Fruit fly (Drosophila melanogaster) whole organism, embryonic: ENCODE measurements around the gene Cpr62Ba.

Experiments
- ATbp ChIP-seq: fragments of 200-800 bp; sonication (Bioruptor generic); optimal IDR thresholded peaks from 2 replicates; lab custom pipeline; 2017; ENCODE audit warnings: missing biosample characterization, mild to moderate bottlenecking, missing genetic modification characterization, missing genetic modification reagents
- CG10267 ChIP-seq: fragments of 200-800 bp; sonication (Bioruptor generic); optimal IDR thresholded peaks from 2 replicates; lab custom pipeline; 2018; ENCODE audit warnings: missing biosample characterization, mild to moderate bottlenecking, missing genetic modification characterization, moderate library complexity
- CG11247 ChIP-seq: fragments of 200-800 bp; sonication (Bioruptor generic); IDR thresholded peaks from 2 replicates; pipeline ENCODE4 v1.3.6; 2022; ENCODE audit warnings: missing biosample characterization, missing genetic modification characterization
- CG11560 ChIP-seq: fragments of 200-800 bp; sonication (Bioruptor generic); IDR thresholded peaks from 3 replicates; pipeline ENCODE4 v1.3.6; 2022; ENCODE audit warnings: missing biosample characterization, missing genetic modification characterization
- CG13424 ChIP-seq: fragments of 200-800 bp; sonication (Bioruptor generic); optimal IDR thresholded peaks from 2 replicates; lab custom pipeline; 2019; ENCODE audit warnings: missing biosample characterization, mild to moderate bottlenecking, missing genetic modification characterization, moderate library complexity
- CG13894 ChIP-seq: fragments of 200-800 bp; sonication (Bioruptor generic); optimal IDR thresholded peaks from 3 replicates; lab custom pipeline; 2018; ENCODE audit warnings: missing biosample characterization, mild to moderate bottlenecking, missing genetic modification characterization, moderate library complexity
- CG14965 ChIP-seq: fragments of 200-800 bp; sonication (Bioruptor generic); optimal IDR thresholded peaks from 2 replicates; lab custom pipeline; 2016; ENCODE audit warnings: missing biosample characterization, missing genetic modification characterization, borderline replicate concordance
- CG18262 ChIP-seq: fragments of 200-800 bp; optimal IDR thresholded peaks from 3 replicates; lab custom pipeline; 2019; ENCODE audit warnings: missing biosample characterization, mild to moderate bottlenecking, missing genetic modification characterization, moderate library complexity
- CG31224 ChIP-seq: fragments of 200-800 bp; sonication (Bioruptor generic); IDR thresholded peaks from 2 replicates; pipeline ENCODE4 v1.3.6; 2022; ENCODE audit warnings: missing biosample characterization, missing genetic modification characterization
- CG4617 ChIP-seq: fragments of 200-800 bp; sonication (Bioruptor generic); optimal IDR thresholded peaks from 3 replicates; lab custom pipeline; 2016; ENCODE audit warnings: missing biosample characterization, missing genetic modification characterization, borderline replicate concordance
- CG6175 ChIP-seq: fragments of 200-800 bp; sonication (Bioruptor generic); IDR thresholded peaks from 3 replicates; pipeline ENCODE4 v1.3.6; 2022; ENCODE audit warnings: missing biosample characterization, missing genetic modification characterization
- CG7839 ChIP-seq: fragments of 200-800 bp; sonication (Bioruptor generic); optimal IDR thresholded peaks from 3 replicates; lab custom pipeline; 2018; ENCODE audit warnings: missing biosample characterization, mild to moderate bottlenecking, missing genetic modification characterization, moderate library complexity
- CG7928 ChIP-seq: fragments of 200-800 bp; sonication (Bioruptor generic); optimal IDR thresholded peaks from 2 replicates; lab custom pipeline; 2017; ENCODE audit warnings: missing biosample characterization, mild to moderate bottlenecking, missing genetic modification characterization
- CG8290 ChIP-seq, 3 experiments: fragments of 200-800 bp; sonication (Bioruptor generic); optimal IDR thresholded peaks; 2 replicates each; lab custom pipeline; 2016 to 2019; ENCODE audit warnings: missing biosample characterization in 3 of 3, missing genetic modification characterization in 3 of 3, mild to moderate bottlenecking in 2 of 3, moderate library complexity in 1 of 3
- CG9609 ChIP-seq: fragments of 200-800 bp; sonication (Bioruptor generic); optimal IDR thresholded peaks from 3 replicates; lab custom pipeline; 2016; ENCODE audit warnings: missing biosample characterization, missing genetic modification characterization
- CG9797 ChIP-seq: fragments of 200-800 bp; sonication (Bioruptor generic); optimal IDR thresholded peaks from 3 replicates; lab custom pipeline; 2018; ENCODE audit warnings: missing biosample characterization, mild to moderate bottlenecking, missing genetic modification characterization
- Camta ChIP-seq: fragments of 200-800 bp; sonication (Bioruptor generic); optimal IDR thresholded peaks from 2 replicates; lab custom pipeline; 2016; ENCODE audit warnings: missing biosample characterization, missing genetic modification characterization
- Dbx ChIP-seq: fragments of 200-800 bp; sonication (Bioruptor generic); IDR thresholded peaks from 3 replicates; pipeline ENCODE4 v1.3.6; 2022; ENCODE audit warnings: missing biosample characterization, missing genetic modification characterization
- Deaf1 ChIP-seq: fragments of 200-800 bp; optimal IDR thresholded peaks from 3 replicates; lab custom pipeline; 2019; ENCODE audit warnings: missing biosample characterization, mild to moderate bottlenecking, missing genetic modification characterization, moderate library complexity
- Drgx ChIP-seq: fragments of 200-800 bp; sonication (Bioruptor generic); IDR thresholded peaks from 2 replicates; pipeline ENCODE4 v1.3.6; 2022; ENCODE audit warnings: missing biosample characterization, missing genetic modification characterization
- Ets65A ChIP-seq: fragments of 200-800 bp; sonication (Bioruptor generic); peaks from one replicate; lab custom pipeline; 2016; ENCODE audit warnings: missing biosample characterization, missing genetic modification characterization
- H15 ChIP-seq: fragments of 200-800 bp; sonication (Bioruptor generic); IDR thresholded peaks from 3 replicates; pipeline ENCODE4 v1.3.6; 2022; ENCODE audit warnings: missing biosample characterization, missing genetic modification characterization
- HLHmδ ChIP-seq: fragments of 200-800 bp; sonication (Bioruptor generic); optimal IDR thresholded peaks from 2 replicates; lab custom pipeline; 2018; ENCODE audit warnings: missing biosample characterization, mild to moderate bottlenecking, missing genetic modification characterization, moderate library complexity
- MTF-1 ChIP-seq: fragments of 200-800 bp; sonication (Bioruptor generic); optimal IDR thresholded peaks from 2 replicates; lab custom pipeline; 2018; ENCODE audit warnings: missing biosample characterization, mild to moderate bottlenecking, missing genetic modification characterization, borderline replicate concordance
- Mrtf ChIP-seq: fragments of 200-800 bp; sonication (Bioruptor generic); IDR thresholded peaks from 3 replicates; pipeline ENCODE4 v1.3.6; 2022; ENCODE audit warnings: missing biosample characterization, missing genetic modification characterization
- Oli ChIP-seq: fragments of 200-800 bp; sonication (Bioruptor generic); optimal IDR thresholded peaks from 2 replicates; lab custom pipeline; 2018; ENCODE audit warnings: missing biosample characterization, mild to moderate bottlenecking, missing genetic modification characterization, moderate library complexity
- Opbp ChIP-seq: fragments of 200-800 bp; sonication (Bioruptor generic); IDR thresholded peaks from 3 replicates; pipeline ENCODE4 v1.3.6; 2022; ENCODE audit warnings: missing biosample characterization, missing genetic modification characterization; ENCODE audit not compliant: partially characterized antibody
- Pdp1 ChIP-seq, 2 experiments: fragments of 200-800 bp; sonication (Bioruptor generic); optimal IDR thresholded peaks; 3 replicates each; lab custom pipeline; 2016; ENCODE audit warnings: missing biosample characterization in 2 of 2, missing genetic modification characterization in 2 of 2, mild to moderate bottlenecking in 1 of 2, moderate library complexity in 1 of 2
- Ptx1 ChIP-seq: fragments of 200-800 bp; sonication (Bioruptor generic); IDR thresholded peaks from 2 replicates; pipeline ENCODE4 v1.3.6; 2022; ENCODE audit warnings: missing biosample characterization, missing genetic modification characterization
- Scr ChIP-seq: fragments of 200-800 bp; sonication (Bioruptor generic); IDR thresholded peaks from 2 replicates; pipeline ENCODE4 v1.3.6; 2022; ENCODE audit warnings: missing biosample characterization, missing genetic modification characterization; ENCODE audit not compliant: partially characterized antibody
- Side ChIP-seq: fragments of 200-800 bp; sonication (Bioruptor generic); optimal IDR thresholded peaks from 2 replicates; lab custom pipeline; 2016; ENCODE audit warnings: missing biosample characterization, missing genetic modification characterization
- Sox102F ChIP-seq: fragments of 200-800 bp; sonication (Bioruptor generic); optimal IDR thresholded peaks from 2 replicates; lab custom pipeline; 2018; ENCODE audit warnings: missing biosample characterization, mild to moderate bottlenecking, missing genetic modification characterization, moderate library complexity
- bigmax ChIP-seq: fragments of 200-800 bp; sonication (Bioruptor generic); optimal IDR thresholded peaks from 2 replicates; lab custom pipeline; 2018; ENCODE audit warnings: missing biosample characterization, mild to moderate bottlenecking, missing genetic modification characterization
- bsh ChIP-seq, 2 experiments: fragments of 200-800 bp; sonication (Bioruptor generic); optimal IDR thresholded peaks; 2 replicates each; lab custom pipeline; 2017 to 2018; ENCODE audit warnings: mild to moderate bottlenecking in 2 of 2, missing biosample characterization in 2 of 2, missing genetic modification characterization in 2 of 2, moderate library complexity in 1 of 2
- dati ChIP-seq: fragments of 200-800 bp; sonication (Bioruptor generic); IDR thresholded peaks from 2 replicates; pipeline ENCODE4 v1.3.6; 2022; ENCODE audit warnings: missing biosample characterization, missing genetic modification characterization
- en ChIP-seq: fragments of 200-800 bp; sonication (Bioruptor generic); optimal IDR thresholded peaks from 2 replicates; lab custom pipeline; 2016; ENCODE audit warnings: missing biosample characterization, missing genetic modification characterization
- fd64A ChIP-seq: fragments of 200-800 bp; sonication (Bioruptor generic); optimal IDR thresholded peaks from 3 replicates; lab custom pipeline; 2018; ENCODE audit warnings: missing biosample characterization, mild to moderate bottlenecking, missing genetic modification characterization
- fd96Cb ChIP-seq: fragments of 200-800 bp; sonication (Bioruptor generic); optimal IDR thresholded peaks from 2 replicates; lab custom pipeline; 2018; ENCODE audit warnings: missing biosample characterization, mild to moderate bottlenecking, missing genetic modification characterization, moderate library complexity
- phol ChIP-seq: fragments of 200-800 bp; sonication (Bioruptor generic); optimal IDR thresholded peaks from 3 replicates; lab custom pipeline; 2018; ENCODE audit warnings: missing biosample characterization, mild to moderate bottlenecking, missing genetic modification characterization, moderate library complexity
- psq ChIP-seq: fragments of 200-800 bp; sonication (Bioruptor generic); optimal IDR thresholded peaks from 2 replicates; lab custom pipeline; 2017; ENCODE audit warnings: missing biosample characterization, missing genetic modification characterization
- salm ChIP-seq: fragments of 200-800 bp; sonication (Bioruptor generic); optimal IDR thresholded peaks from 2 replicates; lab custom pipeline; 2018; ENCODE audit warnings: missing biosample characterization, mild to moderate bottlenecking, missing genetic modification characterization
- shn ChIP-seq: fragments of 200-800 bp; sonication (Bioruptor generic); optimal IDR thresholded peaks from 3 replicates; lab custom pipeline; 2016; ENCODE audit warnings: missing biosample characterization, missing genetic modification characterization
- sima ChIP-seq: fragments of 200-800 bp; sonication (Bioruptor generic); optimal IDR thresholded peaks from 2 replicates; lab custom pipeline; 2016; ENCODE audit warnings: missing biosample characterization, missing genetic modification characterization
- tin ChIP-seq: fragments of 200-800 bp; sonication (Bioruptor generic); optimal IDR thresholded peaks from 3 replicates; lab custom pipeline; 2016; ENCODE audit warnings: missing biosample characterization, missing genetic modification characterization
- tll ChIP-seq, 2 experiments: fragments of 200-800 bp in 1 of 2; fragments of >200 bp in 1 of 2; sonication (Bioruptor generic) in 1 of 2; optimal IDR thresholded peaks; 2 replicates each; lab custom pipeline; 2017 to 2019; ENCODE audit warnings: missing biosample characterization in 2 of 2, missing genetic modification characterization in 2 of 2, mild to moderate bottlenecking in 1 of 2, moderate library complexity in 1 of 2
- twi ChIP-seq: fragments of 200-800 bp; optimal IDR thresholded peaks from 2 replicates; lab custom pipeline; 2019; ENCODE audit warnings: missing biosample characterization, mild to moderate bottlenecking, missing genetic modification characterization, moderate library complexity
- wor ChIP-seq: fragments of 200-800 bp; sonication (Bioruptor generic); IDR thresholded peaks from 2 replicates; pipeline ENCODE4 v1.3.6; 2022; ENCODE audit warnings: missing biosample characterization, missing genetic modification characterization

The Cpr62Ba gene

dm6 chr3L:1856467-1857350 lies 25.1 kb upstream of the Cpr62Ba start, which contains the start of gene CG12024 (continued):
- TF ChIP-seq fd64A (GFP tag; lab: Kevin White, UChicago) (no peak), CG4617 (peak; percentile 90), sima (GFP tag; lab: Kevin White, UChicago) (no peak), salm (tag; lab: Kevin White, UChicago) (peak; percentile 3), MTF-1 (no peak), CG18262 (peak; percentile 63), CG14965 (no peak), bsh (GFP tag; optimal IDR thresholded peaks at IDR 0.05; lab: Kevin White, UChicago) (peak in 1 of 2 experiments; percentile 61), bigmax (GFP tag; lab: Kevin White, UChicago) (no peak), wor (no peak), ATbp (GFP tag; lab: Kevin White, UChicago) (peak; percentile 19), CG31224 (GFP tag; lab: Robert Waterston, UW) (peak; percentile 62), H15 (peak; percentile 62; the same call in 1 of the 3 replicates), CG9797 (GFP tag; lab: Kevin White, UChicago) (peak; percentile 88), Ptx1 (GFP tag; lab: Robert Waterston, UW) (peak; percentile 68), HLHmδ (GFP tag; lab: Kevin White, UChicago) (no peak), Opbp (GFP tag; lab: Robert Waterston, UW) (no peak), Sox102F (GFP tag; lab: Kevin White, UChicago) (peak; percentile 68), fd96Cb (tag; lab: Kevin White, UChicago) (peak; percentile 51), psq (GFP tag; lab: Kevin White, UChicago) (peak; percentile 60), CG13424 (peak; percentile 83), Ets65A (GFP tag; lab: Kevin White, UChicago) (peak; percentile 97), CG7928 (peak; percentile 49), Scr (peak; percentile 33; the same call in 1 of the 2 replicates), Drgx (GFP tag; lab: Robert Waterston, UW) (peak; percentile 31; the same call in 1 of the 2 replicates), tin (peak; percentile 79), dati (no peak), Camta (peak; percentile 35), CG10267 (peak; percentile 93), en (GFP tag; lab: Kevin White, UChicago) (peak; percentile 26), Dbx (GFP tag; lab: Robert Waterston, UW) (peak; percentile 72; the same call in 2 of the 3 replicates), tll (GFP tag; optimal IDR thresholded peaks at IDR 0.05; lab: Kevin White, UChicago) (no peak), twi (tag; lab: Kevin White, UChicago) (no peak), Pdp1 (GFP tag; optimal IDR thresholded peaks at IDR 0.05; lab: Kevin White, UChicago) (peak; percentile 71 to 79), CG11247 (GFP tag; lab: Robert Waterston, UW) (peak; percentile 8; the same call in 1 of the 2 replicates), shn (GFP tag; lab: Kevin White, UChicago) (peak; percentile 78), CG7839 (peak; percentile 74), CG13894 (tag; lab: Kevin White, UChicago) (peak; percentile 65), Side (GFP tag; lab: Kevin White, UChicago) (peak; percentile 51), Oli (peak; percentile 68), CG8290 (GFP tag; optimal IDR thresholded peaks at IDR 0.05; lab: Kevin White, UChicago) (peak; percentile 42), CG8290 (tag; optimal IDR thresholded peaks at IDR 0.05; lab: Kevin White, UChicago) (peak in 1 of 2 experiments; percentile 86), CG11560 (tag; lab: Robert Waterston, UW) (peak; percentile 39; the same call in 1 of the 3 replicates), phol (tag; lab: Kevin White, UChicago) (peak; percentile 87), Mrtf (peak; percentile 58; the same call in 1 of the 3 replicates), CG6175 (GFP tag; lab: Robert Waterston, UW) (no peak), CG9609 (GFP tag; lab: Kevin White, UChicago) (peak; percentile 77), Deaf1 (peak; percentile 10)
